Worm (Caenorhabditis elegans) whole organism, midembryonic: ENCODE measurements around the gene spe-18.

Experiments used
- T22C8.4 ChIP-seq: fragments of 200-800 bp; sonication (Bioruptor generic); IDR thresholded peaks from 2 replicates; pipeline ENCODE4 v1.3.6; 2022; ENCODE audit warnings: missing genetic modification characterization, missing compliant biosample characterization
- cog-1 ChIP-seq: sonication (generic microtip); optimal IDR thresholded peaks from 2 replicates; lab custom pipeline; 2016; ENCODE audit warnings: missing genetic modification characterization, missing compliant biosample characterization
- flt-1 ChIP-seq: fragments of 200-800 bp; sonication (Bioruptor generic); IDR thresholded peaks from 2 replicates; pipeline ENCODE4 v1.3.6; 2022; ENCODE audit warnings: missing genetic modification characterization, missing compliant biosample characterization
- klf-2 ChIP-seq: fragments of 200-800 bp; sonication (Bioruptor generic); conservative IDR thresholded peaks from 2 replicates; pipeline ENCODE4 v1.3.6; 2022; ENCODE audit warnings: missing genetic modification reagents, missing genetic modification characterization, missing compliant biosample characterization
- med-1 ChIP-seq: sonication (generic microtip); optimal IDR thresholded peaks from 2 replicates; lab custom pipeline; 2017; ENCODE audit warnings: missing genetic modification characterization, mild to moderate bottlenecking, missing compliant biosample characterization, antibody characterized with exemption, missing genetic modification reagents; ENCODE audit not compliant: insufficient read depth
- ref-1 ChIP-seq: fragments of 200-800 bp; sonication (Bioruptor generic); conservative IDR thresholded peaks from 2 replicates; pipeline ENCODE4 v1.3.6; 2022; ENCODE audit warnings: missing genetic modification reagents, missing genetic modification characterization, missing compliant biosample characterization
- tab-1 ChIP-seq: fragments of 200-800 bp; sonication (Bioruptor generic); IDR thresholded peaks from 2 replicates; pipeline ENCODE4 v1.3.6; 2022; ENCODE audit warnings: missing genetic modification characterization, missing compliant biosample characterization
- ztf-23 ChIP-seq: fragments of 200-800 bp; sonication (Bioruptor generic); IDR thresholded peaks from 2 replicates; pipeline ENCODE4 v1.3.6; 2022; ENCODE audit warnings: missing genetic modification reagents, missing genetic modification characterization, missing compliant biosample characterization
- ztf-29 ChIP-seq: fragments of 200-800 bp; sonication (Bioruptor generic); IDR thresholded peaks from 2 replicates; pipeline ENCODE4 v1.3.6; 2022; ENCODE audit warnings: missing genetic modification reagents, missing genetic modification characterization, missing compliant biosample characterization

The spe-18 gene

DNA sequence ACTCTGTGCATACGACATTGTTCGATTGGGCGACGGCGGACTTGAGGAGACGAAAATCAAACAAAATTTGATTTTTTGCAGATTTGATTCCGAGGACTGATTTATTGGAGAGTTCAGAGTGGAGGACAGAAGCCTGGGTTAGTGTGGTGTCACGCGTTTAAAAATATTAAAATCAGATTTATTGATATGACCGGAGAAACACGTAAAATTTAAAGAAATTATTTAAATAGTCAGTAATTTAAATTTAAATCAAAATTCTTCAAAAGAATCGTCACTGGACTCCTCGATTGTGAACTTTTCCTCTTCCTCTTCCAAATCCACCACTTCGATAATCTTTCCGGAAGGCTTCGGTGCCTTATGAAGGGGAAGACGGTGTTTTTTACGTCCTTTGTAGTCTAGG is at the start of gene spe-18:
Gene spe-18 (minus strand): TSS at position 101 of the 400 bp plus-strand sequence.
- TF ChIP-seq ztf-23 (no peak), ref-1 (no peak), T22C8.4 (GFP tag; lab: Robert Waterston, UW) (no peak), cog-1 (tag; lab: Kevin White, UChicago) (no peak), klf-2 (GFP tag; lab: Robert Waterston, UW) (no peak)

DNA sequence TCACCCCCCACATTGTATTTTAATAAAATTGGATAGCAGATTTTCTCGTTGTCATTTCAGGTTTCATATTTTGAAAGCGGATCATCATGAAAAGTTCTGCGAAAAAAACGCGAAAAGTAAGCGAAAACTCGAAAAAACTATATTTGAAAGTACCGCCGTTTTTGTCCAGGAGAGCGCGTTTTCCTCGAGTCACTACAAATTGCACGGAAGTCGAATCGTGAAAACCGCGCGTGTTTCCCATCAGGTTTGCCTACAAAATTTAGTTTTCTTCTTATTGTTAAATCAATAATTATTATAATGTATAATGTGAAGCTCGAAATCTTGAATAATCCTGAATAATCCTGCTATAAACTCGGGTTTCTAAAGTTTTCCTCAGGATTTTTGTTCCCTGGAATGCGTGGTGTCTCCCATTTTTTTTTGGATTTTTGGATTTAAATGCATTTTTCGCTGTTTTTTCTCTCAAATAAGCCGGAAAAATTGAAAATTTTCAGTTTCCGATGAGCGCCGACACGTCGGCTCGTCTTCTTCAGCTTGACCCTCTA is 46.5 kb upstream of the spe-18 start, which contains the start of gene btf-1:
Gene btf-1 (plus strand): TSS at position 492 of the 542 bp plus-strand sequence.
- TF ChIP-seq tab-1 (no peak), klf-2 (GFP tag; lab: Robert Waterston, UW) (peak; percentile 49; the same call in 1 of the 2 replicates), cog-1 (tag; lab: Kevin White, UChicago) (peak; percentile 73), T22C8.4 (GFP tag; lab: Robert Waterston, UW) (no peak), flt-1 (GFP tag; lab: Robert Waterston, UW) (peak; percentile 49; the same call in 1 of the 2 replicates), ref-1 (no peak), ztf-29 (GFP tag; lab: Robert Waterston, UW) (no peak), med-1 (GFP tag; lab: Kevin White, UChicago) (no peak), ztf-23 (peak; percentile 67; the same call in 1 of the 2 replicates)

DNA sequence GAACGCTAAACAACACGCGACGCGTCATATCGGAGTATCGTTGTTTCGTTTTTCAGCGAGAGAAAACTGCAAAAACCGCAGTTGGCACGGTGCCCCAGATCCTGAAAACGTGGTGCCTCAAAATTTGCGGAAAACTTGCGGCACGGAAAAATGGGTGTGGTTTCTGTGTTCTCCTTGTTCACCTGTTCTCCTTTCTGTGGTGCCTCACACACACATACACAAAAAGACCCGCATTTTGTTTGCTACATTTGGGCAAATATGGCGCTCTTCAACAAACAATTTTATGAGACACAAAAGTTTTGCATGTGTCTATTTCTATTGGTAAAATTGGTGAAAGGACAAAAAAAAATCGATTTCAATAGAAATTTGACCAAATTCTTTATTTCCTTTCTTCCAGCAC is 45.6 kb upstream of the spe-18 start:
- TF ChIP-seq ztf-23: no peak
- TF ChIP-seq cog-1 (tag; lab: Kevin White, UChicago): no peak
- TF ChIP-seq ztf-29 (GFP tag; lab: Robert Waterston, UW): no peak
- no peak for TF ChIP-seq med-1 (GFP tag; lab: Kevin White, UChicago)
- no peak for TF ChIP-seq T22C8.4 (GFP tag; lab: Robert Waterston, UW)
- TF ChIP-seq ref-1: no peak
- TF ChIP-seq klf-2 (GFP tag; lab: Robert Waterston, UW): no peak
- TF ChIP-seq flt-1 (GFP tag; lab: Robert Waterston, UW): no peak
- no peak for TF ChIP-seq tab-1

DNA sequence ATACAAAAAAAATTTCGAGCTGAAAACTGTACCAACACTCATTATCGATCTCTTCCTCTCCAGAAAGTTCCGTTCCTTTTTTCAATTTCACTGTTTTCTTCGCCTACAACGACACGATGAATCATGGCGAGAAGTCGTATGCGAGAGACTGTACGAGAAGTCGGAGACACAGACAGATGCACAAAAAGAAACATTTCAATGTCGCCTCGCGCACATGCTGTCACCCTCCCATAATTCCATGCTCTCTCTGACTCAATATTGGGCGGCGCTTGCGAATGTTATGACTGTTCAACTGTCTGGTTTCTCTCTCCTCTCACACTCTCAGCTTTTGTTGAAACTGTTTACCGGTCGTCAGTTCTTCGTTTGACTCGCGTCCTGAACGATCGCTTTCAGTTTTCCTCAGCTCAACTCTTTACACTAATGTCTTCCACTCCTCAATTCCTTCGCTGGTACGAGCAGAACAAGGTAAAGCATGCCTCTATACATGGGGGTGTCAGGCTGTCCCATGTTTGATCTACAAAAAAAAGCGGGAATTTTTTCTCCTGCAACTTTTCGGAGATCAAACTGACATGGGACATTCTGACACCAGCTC is 43.6 kb upstream of the spe-18 start:
- TF ChIP-seq cog-1 (tag; lab: Kevin White, UChicago) (no peak), klf-2 (GFP tag; lab: Robert Waterston, UW) (no peak), med-1 (GFP tag; lab: Kevin White, UChicago) (no peak), ref-1 (no peak)

DNA sequence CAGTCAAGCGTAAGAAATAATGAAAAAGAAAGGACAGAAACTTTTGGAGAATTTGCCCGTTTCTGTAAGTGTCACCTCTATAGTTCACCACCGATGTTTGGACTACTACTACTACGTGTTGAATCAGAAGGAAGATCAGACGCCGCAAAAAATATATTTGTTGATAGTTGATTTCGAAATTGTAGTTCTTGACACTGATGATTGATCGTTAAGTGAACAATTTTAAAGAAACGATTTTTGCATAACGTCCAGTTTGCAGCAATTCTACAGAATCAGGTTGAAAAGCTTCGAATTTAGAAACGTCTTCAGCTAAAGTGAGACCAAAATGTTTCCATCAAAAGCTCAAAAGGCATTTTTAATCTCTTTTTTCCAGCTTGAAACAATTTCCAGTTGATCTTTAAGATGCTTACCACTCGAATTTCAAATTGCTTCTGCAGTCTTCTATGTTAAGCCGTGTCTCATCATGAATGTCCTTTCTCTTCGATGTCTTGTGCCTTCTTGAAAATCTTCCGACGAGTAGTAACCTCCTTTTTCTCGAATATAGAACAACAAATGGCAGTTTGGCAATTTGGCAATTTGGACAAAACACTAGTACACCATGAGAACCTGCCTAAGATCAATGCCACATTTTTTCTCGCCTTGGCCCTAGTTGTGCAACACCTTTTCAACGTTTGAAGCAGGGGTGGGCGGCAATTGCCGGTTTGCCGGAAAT is 42.7 kb upstream of the spe-18 start:
- TF ChIP-seq T22C8.4 (GFP tag; lab: Robert Waterston, UW) (no peak), klf-2 (GFP tag; lab: Robert Waterston, UW) (no peak), ref-1 (no peak), ztf-29 (GFP tag; lab: Robert Waterston, UW) (no peak), tab-1 (no peak; the same call in 1 of the 2 replicates), ztf-23 (no peak)

DNA sequence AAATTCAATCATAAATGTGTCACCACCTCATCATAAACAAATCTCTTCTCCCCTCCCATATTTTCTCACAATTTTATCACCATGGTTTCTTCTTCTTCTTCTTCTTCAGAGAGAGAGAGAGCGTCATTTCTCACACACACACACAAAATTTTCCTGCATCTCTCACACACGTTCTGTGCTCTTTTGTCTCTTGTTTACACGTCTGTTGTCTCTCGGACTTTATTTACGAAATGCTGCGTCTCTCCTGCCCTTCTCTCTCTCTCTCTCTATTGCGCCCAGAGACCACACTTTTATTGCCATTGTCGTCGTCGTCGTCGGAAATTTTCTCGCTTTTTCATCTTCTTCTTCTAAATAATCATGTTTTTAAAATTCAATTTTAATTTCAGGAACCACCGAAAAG is 42.0 kb upstream of the spe-18 start, which contains the start of gene lec-1:
Gene lec-1 (plus strand): TSS at position 387 of the 400 bp plus-strand sequence.
- TF ChIP-seq cog-1 (tag; lab: Kevin White, UChicago) (peak; percentile 71), med-1 (GFP tag; lab: Kevin White, UChicago) (no peak)

DNA sequence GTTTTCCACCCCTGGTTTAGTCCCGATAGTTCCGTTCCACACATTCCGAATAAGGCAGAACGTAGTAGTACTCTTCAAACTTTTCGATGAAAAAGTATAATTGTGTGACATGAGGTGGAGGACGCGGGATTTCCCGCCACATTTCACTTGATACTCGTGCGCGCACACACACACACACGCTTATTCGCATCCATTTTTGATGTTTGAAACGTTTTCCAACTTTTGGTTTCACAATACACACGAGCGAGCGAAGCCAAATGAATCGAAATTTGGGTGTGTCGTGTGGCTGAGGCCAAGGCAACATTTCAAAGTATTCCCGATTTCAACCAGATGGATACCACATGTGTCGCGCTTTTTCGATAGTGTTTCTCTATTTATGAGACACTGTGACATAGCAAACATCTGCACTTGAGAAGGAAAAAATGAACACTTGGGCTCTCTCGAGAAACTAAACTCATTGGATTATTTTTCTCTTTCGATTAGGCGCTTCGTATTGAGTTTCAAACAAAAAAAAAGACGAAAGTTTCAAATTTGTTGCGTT is 40.4 kb upstream of the spe-18 start:
- TF ChIP-seq ref-1: no peak
- TF ChIP-seq med-1 (GFP tag; lab: Kevin White, UChicago): no peak
- TF ChIP-seq cog-1 (tag; lab: Kevin White, UChicago): no peak
- no peak for TF ChIP-seq ztf-29 (GFP tag; lab: Robert Waterston, UW)
- no peak for TF ChIP-seq klf-2 (GFP tag; lab: Robert Waterston, UW)
- no peak for TF ChIP-seq ztf-23
- no peak for TF ChIP-seq flt-1 (GFP tag; lab: Robert Waterston, UW)
- TF ChIP-seq T22C8.4 (GFP tag; lab: Robert Waterston, UW): no peak

DNA sequence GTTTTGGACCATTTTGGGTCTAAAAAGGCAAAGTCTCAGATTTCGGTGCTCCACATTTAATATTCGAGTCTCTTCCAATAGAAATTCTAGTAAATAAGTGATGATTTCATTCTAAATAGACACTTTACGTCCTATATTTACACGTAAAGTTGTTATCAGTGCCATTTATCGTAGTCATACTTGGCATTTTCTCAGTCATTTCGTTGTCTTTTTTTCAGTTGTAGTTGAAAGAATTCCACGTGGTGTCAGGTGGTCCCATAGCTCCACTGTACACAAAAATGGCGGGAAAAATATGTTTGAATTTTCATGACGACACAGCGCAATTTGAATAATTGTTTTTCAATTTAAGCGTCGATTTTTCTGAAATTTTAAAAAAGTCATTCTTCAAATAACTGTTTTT is 37.2 kb upstream of the spe-18 start:
- TF ChIP-seq flt-1 (GFP tag; lab: Robert Waterston, UW): no peak

DNA sequence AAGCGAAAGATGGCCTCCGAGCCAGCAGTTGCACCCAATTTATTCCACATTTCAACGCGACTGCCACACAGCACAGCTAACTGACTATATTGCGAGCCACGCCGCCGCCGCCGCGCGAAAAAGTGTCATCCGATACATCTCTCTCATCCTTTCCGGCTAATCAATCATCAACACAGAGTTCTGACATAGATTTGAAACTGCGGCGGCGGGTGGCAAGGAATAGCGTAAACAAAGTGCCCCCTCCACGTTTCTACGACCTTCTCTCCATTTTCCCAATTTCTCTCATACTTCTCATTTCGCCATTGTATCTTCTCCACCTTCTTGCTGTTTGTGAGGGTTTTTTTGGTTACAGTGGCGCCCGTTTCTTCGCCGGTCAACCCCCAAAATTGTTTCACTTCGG is 36.2 kb upstream of the spe-18 start:
- TF ChIP-seq tab-1 (no peak), cog-1 (tag; lab: Kevin White, UChicago) (no peak), ztf-23 (no peak), flt-1 (GFP tag; lab: Robert Waterston, UW) (no peak), T22C8.4 (GFP tag; lab: Robert Waterston, UW) (no peak), ztf-29 (GFP tag; lab: Robert Waterston, UW) (no peak), med-1 (GFP tag; lab: Kevin White, UChicago) (no peak), ref-1 (no peak), klf-2 (GFP tag; lab: Robert Waterston, UW) (no peak)

DNA sequence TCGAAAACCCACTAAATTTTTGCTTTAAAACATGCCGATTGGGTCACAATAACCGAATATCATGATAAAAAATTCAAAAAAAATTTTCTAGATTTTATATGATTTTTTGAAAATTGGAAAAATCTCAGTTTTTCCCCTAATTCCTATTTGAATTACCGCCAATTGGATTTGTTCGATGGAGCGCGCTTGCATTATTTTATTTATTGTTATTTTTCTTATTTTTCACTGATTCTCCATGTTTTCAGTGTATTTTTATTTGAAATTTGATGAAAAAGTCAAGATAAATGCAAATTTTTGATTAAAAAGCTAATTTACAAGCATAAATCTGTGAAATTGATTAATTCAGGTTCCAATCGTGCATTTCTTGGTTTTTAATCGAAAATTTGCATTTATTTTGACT is 34.9 kb upstream of the spe-18 start:
- TF ChIP-seq ref-1 (no peak), ztf-23 (no peak), flt-1 (GFP tag; lab: Robert Waterston, UW) (no peak), cog-1 (tag; lab: Kevin White, UChicago) (no peak), med-1 (GFP tag; lab: Kevin White, UChicago) (no peak), tab-1 (no peak), T22C8.4 (GFP tag; lab: Robert Waterston, UW) (no peak), ztf-29 (GFP tag; lab: Robert Waterston, UW) (no peak), klf-2 (GFP tag; lab: Robert Waterston, UW) (no peak)
